Worm (Caenorhabditis elegans) whole organism, L1 larva: ENCODE data around the gene T15B7.8.

Experiments
- C04F5.9 ChIP-seq: sonication (generic microtip); optimal IDR thresholded peaks from 2 replicates; lab custom pipeline; 2016; ENCODE audit warnings: missing genetic modification characterization, missing compliant biosample characterization
- C16A3.4 ChIP-seq: fragments of 150-350 bp; optimal IDR thresholded peaks from 2 replicates; lab custom pipeline; 2014; ENCODE audit warnings: missing biosample characterization, missing genetic modification characterization
- C34B4.2 ChIP-seq: sonication (generic microtip); optimal IDR thresholded peaks from 2 replicates; lab custom pipeline; 2017; ENCODE audit warnings: mild to moderate bottlenecking, missing genetic modification characterization, missing compliant biosample characterization
- F16B12.6 ChIP-seq: fragments of 150-350 bp; optimal IDR thresholded peaks from 2 replicates; lab custom pipeline; 2014; ENCODE audit warnings: missing biosample characterization, missing genetic modification characterization
- blmp-1 ChIP-seq: fragments of 150-350 bp; optimal IDR thresholded peaks from 2 replicates; lab custom pipeline; 2014; ENCODE audit warnings: missing biosample characterization, missing genetic modification characterization
- ceh-63 ChIP-seq: fragments of 200-800 bp; sonication (Bioruptor generic); optimal IDR thresholded peaks from 2 replicates; lab custom pipeline; 2018; ENCODE audit warnings: mild to moderate bottlenecking, missing genetic modification characterization, missing compliant biosample characterization
- ceh-82 ChIP-seq, 3 experiments: fragments of 150-350 bp in 1 of 3; sonication (generic microtip) in 2 of 3; optimal IDR thresholded peaks; 2 replicates each; lab custom pipeline; 2014 to 2017; ENCODE audit warnings: missing biosample characterization in 3 of 3, missing genetic modification characterization in 3 of 3
- ceh-88 ChIP-seq: fragments of 200-800 bp; sonication (Bioruptor generic); IDR thresholded peaks from 2 replicates; pipeline ENCODE4 v1.3.6; 2022; ENCODE audit warnings: missing genetic modification characterization, missing compliant biosample characterization
- ces-1 ChIP-seq: fragments of 150-350 bp; optimal IDR thresholded peaks from 2 replicates; lab custom pipeline; 2014; ENCODE audit warnings: missing biosample characterization, missing genetic modification reagents, missing genetic modification characterization
- dsc-1 ChIP-seq: sonication (generic microtip); optimal IDR thresholded peaks from 2 replicates; lab custom pipeline; 2016; ENCODE audit warnings: mild to moderate bottlenecking, missing genetic modification characterization, missing compliant biosample characterization
- efl-1 ChIP-seq, 4 experiments: fragments of 150-350 bp; optimal IDR thresholded peaks in 3 of 4; peaks in 1 of 4; 1 replicate in 1 of 4; 2 replicates in 3 of 4; lab custom pipeline; 2014; ENCODE audit warnings: missing biosample characterization in 2 of 4, missing genetic modification characterization in 2 of 4, missing genetic modification reagents in 2 of 4
- efl-3 ChIP-seq: fragments of 200-800 bp; sonication (Bioruptor generic); optimal IDR thresholded peaks from 2 replicates; lab custom pipeline; 2018; ENCODE audit warnings: mild to moderate bottlenecking, missing genetic modification characterization, missing compliant biosample characterization
- egl-13 ChIP-seq: sonication (generic microtip); optimal IDR thresholded peaks from 2 replicates; lab custom pipeline; 2016; ENCODE audit warnings: missing genotype, missing genetic modification reagents, missing genetic modification characterization, missing compliant biosample characterization
- egl-27 ChIP-seq, 2 experiments: fragments of 150-350 bp in 1 of 2; sonication (generic microtip); optimal IDR thresholded peaks; 3 replicates each; lab custom pipeline; 2017 to 2018; ENCODE audit warnings: missing biosample characterization in 2 of 2, missing genetic modification characterization in 2 of 2, missing genetic modification reagents in 2 of 2
- elt-3 ChIP-seq, 6 experiments: fragments of 150-350 bp in 1 of 6; sonication (generic microtip); optimal IDR thresholded peaks; 2 replicates each; lab custom pipeline; 2017 to 2018; ENCODE audit warnings: missing biosample characterization in 6 of 6, missing genetic modification characterization in 6 of 6, inconsistent platforms in 1 of 6
- fkh-10 ChIP-seq: sonication (generic microtip); optimal IDR thresholded peaks from 2 replicates; lab custom pipeline; 2017; ENCODE audit warnings: missing biosample characterization, missing genetic modification reagents, missing genetic modification characterization
- fkh-4 ChIP-seq: sonication (generic microtip); optimal IDR thresholded peaks from 2 replicates; lab custom pipeline; 2016; ENCODE audit warnings: missing compliant biosample characterization, missing genetic modification characterization, borderline replicate concordance
- hpl-2 ChIP-seq: fragments of 150-350 bp; optimal IDR thresholded peaks from 2 replicates; lab custom pipeline; 2014; ENCODE audit warnings: missing biosample characterization, missing genetic modification reagents, missing genetic modification characterization
- isw-1 ChIP-seq: fragments of 200-800 bp; sonication (Bioruptor generic); IDR thresholded peaks from 2 replicates; pipeline ENCODE4 v1.3.6; 2022; ENCODE audit warnings: missing genetic modification characterization, missing compliant biosample characterization
- jun-1 ChIP-seq: fragments of 150-350 bp; optimal IDR thresholded peaks from 2 replicates; lab custom pipeline; 2014; ENCODE audit warnings: missing biosample characterization, missing genetic modification reagents, missing genetic modification characterization
- lin-14 ChIP-seq: fragments of 200-800 bp; sonication (Bioruptor generic); optimal IDR thresholded peaks from 2 replicates; lab custom pipeline; 2018; ENCODE audit warnings: mild to moderate bottlenecking, missing genetic modification characterization, moderate library complexity, missing compliant biosample characterization
- lin-39 ChIP-seq: fragments of 150-350 bp; optimal IDR thresholded peaks from 2 replicates; lab custom pipeline; 2014; ENCODE audit warnings: missing biosample characterization, missing genetic modification reagents, missing genetic modification characterization
- lir-3 ChIP-seq: sonication (generic microtip); optimal IDR thresholded peaks from 2 replicates; lab custom pipeline; 2016; ENCODE audit warnings: mild to moderate bottlenecking, missing genetic modification characterization, moderate library complexity, missing compliant biosample characterization; ENCODE audit not compliant: poor library complexity
- lsy-2 ChIP-seq, 2 experiments: fragments of 150-350 bp; optimal IDR thresholded peaks; 2 replicates each; lab custom pipeline; 2014; ENCODE audit warnings: missing biosample characterization in 2 of 2, missing genetic modification characterization in 2 of 2
- mab-9 ChIP-seq: fragments of 200-800 bp; sonication (Bioruptor generic); IDR thresholded peaks from 2 replicates; pipeline ENCODE4 v1.3.6; 2022; ENCODE audit warnings: missing genetic modification reagents, missing genetic modification characterization, missing compliant biosample characterization
- nhr-19 ChIP-seq: fragments of 200-800 bp; sonication (Bioruptor generic); conservative IDR thresholded peaks from 2 replicates; pipeline ENCODE4 v1.3.6; 2022; ENCODE audit warnings: missing genetic modification characterization, missing compliant biosample characterization
- nhr-237 ChIP-seq: fragments of 150-350 bp; optimal IDR thresholded peaks from 2 replicates; lab custom pipeline; 2014; ENCODE audit warnings: missing biosample characterization, missing genetic modification characterization
- nhr-28 ChIP-seq: fragments of 150-350 bp; optimal IDR thresholded peaks from 2 replicates; lab custom pipeline; 2014; ENCODE audit warnings: missing biosample characterization, missing genetic modification characterization
- nhr-71 ChIP-seq: sonication (generic microtip); optimal IDR thresholded peaks from 2 replicates; lab custom pipeline; 2016; ENCODE audit warnings: mild to moderate bottlenecking, missing genetic modification characterization, moderate library complexity, missing compliant biosample characterization
- nhr-84 ChIP-seq: sonication (generic microtip); optimal IDR thresholded peaks from 2 replicates; lab custom pipeline; 2017; ENCODE audit warnings: missing biosample characterization, missing genetic modification characterization
- nhr-85 ChIP-seq: sonication (generic microtip); peaks from one replicate; lab custom pipeline; 2016; ENCODE audit warnings: missing genetic modification characterization, inconsistent platforms, missing compliant biosample characterization
- nhr-90 ChIP-seq: sonication (generic microtip); optimal IDR thresholded peaks from 2 replicates; lab custom pipeline; 2016; ENCODE audit warnings: mild to moderate bottlenecking, missing genetic modification characterization, missing compliant biosample characterization; ENCODE audit not compliant: poor library complexity
- pag-3 ChIP-seq: sonication (generic microtip); optimal IDR thresholded peaks from 2 replicates; lab custom pipeline; 2017; ENCODE audit warnings: missing genetic modification characterization, mild to moderate bottlenecking, missing compliant biosample characterization, antibody characterized with exemption, borderline replicate concordance; ENCODE audit not compliant: insufficient read depth
- pqm-1 ChIP-seq: sonication (generic microtip); optimal IDR thresholded peaks from 3 replicates; lab custom pipeline; 2017; ENCODE audit warnings: missing biosample characterization, missing genetic modification characterization
- skn-1 ChIP-seq: fragments of 150-350 bp; optimal IDR thresholded peaks from 2 replicates; lab custom pipeline; 2014; ENCODE audit warnings: missing biosample characterization, missing genetic modification characterization
- snpc-4 ChIP-seq: fragments of 150-350 bp; optimal IDR thresholded peaks from 2 replicates; lab custom pipeline; 2014; ENCODE audit warnings: missing biosample characterization, missing genetic modification characterization
- snu-23 ChIP-seq: sonication (generic microtip); optimal IDR thresholded peaks from 2 replicates; lab custom pipeline; 2016; ENCODE audit warnings: missing genetic modification characterization, missing compliant biosample characterization
- sptf-1 ChIP-seq: fragments of 150-350 bp; optimal IDR thresholded peaks from 2 replicates; lab custom pipeline; 2014; ENCODE audit warnings: missing biosample characterization, missing genetic modification characterization
- sup-37 ChIP-seq: fragments of 200-800 bp; sonication (Bioruptor generic); optimal IDR thresholded peaks from 2 replicates; lab custom pipeline; 2018; ENCODE audit warnings: mild to moderate bottlenecking, missing genetic modification characterization, missing compliant biosample characterization
- tbx-2 ChIP-seq: sonication (generic microtip); optimal IDR thresholded peaks from 2 replicates; lab custom pipeline; 2016; ENCODE audit warnings: missing genetic modification characterization, missing compliant biosample characterization
- tlp-1 ChIP-seq: fragments of 150-350 bp; optimal IDR thresholded peaks from 2 replicates; lab custom pipeline; 2014; ENCODE audit warnings: missing biosample characterization, missing genetic modification characterization
- unc-130 ChIP-seq: fragments of 150-350 bp; optimal IDR thresholded peaks from 2 replicates; lab custom pipeline; 2017; ENCODE audit warnings: missing biosample characterization, missing genetic modification characterization, inconsistent platforms
- unc-30 ChIP-seq: sonication (generic microtip); optimal IDR thresholded peaks from 2 replicates; lab custom pipeline; 2017; ENCODE audit warnings: missing biosample characterization, missing genetic modification characterization
- unc-86 ChIP-seq: sonication (generic microtip); optimal IDR thresholded peaks from 2 replicates; lab custom pipeline; 2016; ENCODE audit warnings: missing genetic modification characterization, missing compliant biosample characterization
- vab-15 ChIP-seq: sonication (generic microtip); optimal IDR thresholded peaks from 2 replicates; lab custom pipeline; 2017; ENCODE audit warnings: missing genotype, mild to moderate bottlenecking, missing genetic modification characterization, missing compliant biosample characterization
- xbp-1 ChIP-seq: sonication (generic microtip); optimal IDR thresholded peaks from 2 replicates; lab custom pipeline; 2016; ENCODE audit warnings: missing genetic modification characterization, missing compliant biosample characterization
- zag-1 ChIP-seq: fragments of 150-350 bp; optimal IDR thresholded peaks from 2 replicates; lab custom pipeline; 2014; ENCODE audit warnings: missing biosample characterization, missing genetic modification characterization
- zip-4 ChIP-seq: fragments of 200-800 bp; sonication (Bioruptor generic); optimal IDR thresholded peaks from 2 replicates; lab custom pipeline; 2018; ENCODE audit warnings: mild to moderate bottlenecking, missing genetic modification characterization, moderate library complexity, missing compliant biosample characterization
- ztf-11 ChIP-seq, 2 experiments: sonication (generic microtip); optimal IDR thresholded peaks; 2 replicates each; lab custom pipeline; 2016 to 2017; ENCODE audit warnings: missing genetic modification characterization in 2 of 2, missing biosample characterization in 1 of 2, missing compliant biosample characterization in 1 of 2
- ztf-4 ChIP-seq: fragments of 150-350 bp; optimal IDR thresholded peaks from 2 replicates; lab custom pipeline; 2014; ENCODE audit warnings: missing biosample characterization, missing genetic modification characterization

The T15B7.8 gene

DNA sequence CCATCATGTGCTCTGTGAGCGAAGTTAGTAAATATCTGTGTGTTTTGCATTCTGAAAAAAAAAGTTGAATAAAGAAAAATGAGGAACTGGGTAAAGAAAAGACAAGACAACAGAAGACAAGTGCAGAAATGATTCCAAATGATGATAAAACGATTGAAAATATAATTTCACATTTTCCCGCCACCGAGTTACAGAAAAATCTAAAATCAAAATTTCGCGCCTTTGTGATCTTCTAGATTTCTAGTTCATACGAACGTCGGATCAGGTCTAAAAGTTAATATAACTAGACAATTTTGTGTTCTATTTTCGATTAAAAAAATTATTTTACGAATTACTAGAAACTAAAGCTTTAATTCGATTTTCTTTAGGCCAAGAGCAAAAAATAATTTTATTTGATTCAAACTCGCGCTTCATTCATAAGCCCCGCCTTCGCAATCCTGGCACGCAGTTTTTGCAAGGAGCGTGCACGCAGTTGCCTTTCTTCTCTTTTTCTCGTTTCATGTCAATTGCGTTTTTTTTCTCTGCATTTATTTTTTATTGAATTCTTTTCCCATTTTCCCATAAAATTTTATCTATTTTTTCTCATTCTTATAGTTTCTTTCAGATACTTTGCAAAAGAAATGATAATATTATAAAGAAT, 36.6 kb upstream of the T15B7.8 start, which contains the start of the genes spn-4 and spe-39 (continued):
- TF ChIP-seq ztf-4 (tag; lab: Kevin White, UChicago) (peak; percentile 9), ceh-63 (GFP tag; lab: Kevin White, UChicago) (no peak), ces-1 (GFP tag; lab: Kevin White, UChicago) (no peak), zip-4 (GFP tag; lab: Kevin White, UChicago) (no peak), unc-86 (peak; percentile 66), skn-1 (peak; percentile 90), zag-1 (tag; lab: Kevin White, UChicago) (no peak), xbp-1 (peak; percentile 79), unc-30 (no peak), fkh-4 (tag; lab: Kevin White, UChicago) (peak; percentile 28), sptf-1 (tag; lab: Kevin White, UChicago) (no peak), dsc-1 (peak; percentile 84), ceh-82 (tag; optimal IDR thresholded peaks at IDR 0.05; lab: Kevin White, UChicago) (peak; percentile 53 to 76 (median 63)), lin-14 (GFP tag; lab: Kevin White, UChicago) (peak; percentile 68), ztf-11 (tag; optimal IDR thresholded peaks at IDR 0.05; lab: Kevin White, UChicago) (peak in 1 of 2 experiments; percentile 72), tbx-2 (peak; percentile 73), snpc-4 (tag; lab: Kevin White, UChicago) (peak; percentile 88), pag-3 (no peak), nhr-90 (tag; lab: Kevin White, UChicago) (peak; percentile 81), efl-3 (no peak), hpl-2 (GFP tag; lab: Kevin White, UChicago) (peak; percentile 81), tlp-1 (tag; lab: Kevin White, UChicago) (no peak), efl-1 (optimal IDR thresholded peaks at IDR 0.05; lab: Kevin White, UChicago) (peak; percentile 71 to 95), efl-1 (GFP tag; optimal IDR thresholded peaks at IDR 0.05 in 1 of 2; lab: Kevin White, UChicago) (peak; percentile 93 to 99), egl-13 (tag; lab: Kevin White, UChicago) (peak; percentile 69), lin-39 (peak; percentile 80), nhr-85 (tag; lab: Kevin White, UChicago) (peak; percentile 89), elt-3 (tag; optimal IDR thresholded peaks at IDR 0.05; lab: Kevin White, UChicago) (peak in 2 of 6 experiments; percentile 42 to 55), vab-15 (tag; lab: Kevin White, UChicago) (no peak), C34B4.2 (tag; lab: Kevin White, UChicago) (no peak), nhr-28 (tag; lab: Kevin White, UChicago) (no peak), nhr-84 (tag; lab: Kevin White, UChicago) (no peak), lsy-2 (tag; optimal IDR thresholded peaks at IDR 0.05; lab: Kevin White, UChicago) (peak; percentile 76 to 78), nhr-19 (peak; percentile 73), ceh-88 (GFP tag; lab: Robert Waterston, UW) (no peak), pqm-1 (tag; lab: Kevin White, UChicago) (no peak), F16B12.6 (tag; lab: Kevin White, UChicago) (peak; percentile 28), egl-27 (tag; optimal IDR thresholded peaks at IDR 0.05; lab: Kevin White, UChicago) (no peak), nhr-237 (tag; lab: Kevin White, UChicago) (no peak), fkh-10 (GFP tag; lab: Kevin White, UChicago) (peak; percentile 3), lir-3 (tag; lab: Kevin White, UChicago) (peak; percentile 67), nhr-71 (peak; percentile 86), C04F5.9 (tag; lab: Kevin White, UChicago) (peak; percentile 1), sup-37 (no peak), blmp-1 (tag; lab: Kevin White, UChicago) (peak; percentile 66), C16A3.4 (tag; lab: Kevin White, UChicago) (peak; percentile 83), isw-1 (GFP tag; lab: Robert Waterston, UW) (peak; percentile 62), jun-1 (tag; lab: Kevin White, UChicago) (peak; percentile 61), mab-9 (GFP tag; lab: Robert Waterston, UW) (peak; percentile 20; the same call in 1 of the 2 replicates), snu-23 (GFP tag; lab: Kevin White, UChicago) (peak; percentile 84), unc-130 (peak; percentile 95)
